Fruit fly (Drosophila melanogaster) whole organism, embryonic: ENCODE results near the gene hiro.
A peak's percentile ranks its signal among the peaks of the same experiment; 100 is the strongest.

Experiments used
- B-H2 ChIP-seq: fragments of 200-800 bp; sonication (Bioruptor generic); optimal IDR thresholded peaks from 2 replicates; lab custom pipeline; 2018; ENCODE audit warnings: missing biosample characterization, mild to moderate bottlenecking, missing genetic modification characterization
- CG10209 ChIP-seq: fragments of 200-800 bp; sonication (Bioruptor generic); optimal IDR thresholded peaks from 3 replicates; lab custom pipeline; 2017; ENCODE audit warnings: missing biosample characterization, mild to moderate bottlenecking, missing genetic modification characterization, missing genetic modification reagents
- CG10366 ChIP-seq: fragments of 200-800 bp; sonication (Bioruptor generic); IDR thresholded peaks from 2 replicates; pipeline ENCODE4 v1.3.6; 2022; ENCODE audit warnings: missing biosample characterization, missing genetic modification characterization
- CG10543 ChIP-seq: fragments of 200-800 bp; sonication (Bioruptor generic); optimal IDR thresholded peaks from 3 replicates; lab custom pipeline; 2017; ENCODE audit warnings: missing biosample characterization, mild to moderate bottlenecking, missing genetic modification characterization, moderate library complexity
- CG10959 ChIP-seq: fragments of 200-800 bp; sonication (Bioruptor generic); IDR thresholded peaks from 2 replicates; pipeline ENCODE4 v1.3.6; 2022; ENCODE audit warnings: missing biosample characterization, missing genetic modification characterization
- CG11696 ChIP-seq: fragments of 200-800 bp; sonication (Bioruptor generic); IDR thresholded peaks from 2 replicates; pipeline ENCODE4 v1.3.6; 2022; ENCODE audit warnings: missing biosample characterization, missing genetic modification characterization
- CG1233 ChIP-seq: fragments of 200-800 bp; sonication (Bioruptor generic); optimal IDR thresholded peaks from 4 replicates; lab custom pipeline; 2018; ENCODE audit warnings: missing biosample characterization, mild to moderate bottlenecking, missing genetic modification characterization
- CG13296 ChIP-seq: fragments of 200-800 bp; sonication (Bioruptor generic); optimal IDR thresholded peaks from 3 replicates; lab custom pipeline; 2018; ENCODE audit warnings: missing biosample characterization, mild to moderate bottlenecking, missing genetic modification characterization
- CG15269 ChIP-seq: fragments of 200-800 bp; sonication (Bioruptor generic); optimal IDR thresholded peaks from 2 replicates; lab custom pipeline; 2018; ENCODE audit warnings: missing biosample characterization, mild to moderate bottlenecking, missing genetic modification characterization, moderate library complexity
- CG1603 ChIP-seq: fragments of 200-800 bp; sonication (Bioruptor generic); optimal IDR thresholded peaks from 2 replicates; lab custom pipeline; 2019; ENCODE audit warnings: missing biosample characterization, mild to moderate bottlenecking, missing genetic modification characterization, moderate library complexity
- CG17568 ChIP-seq: fragments of 200-800 bp; sonication (Bioruptor generic); optimal IDR thresholded peaks from 2 replicates; lab custom pipeline; 2018; ENCODE audit warnings: missing biosample characterization, mild to moderate bottlenecking, missing genetic modification characterization, moderate library complexity
- CG18476 ChIP-seq: fragments of 200-800 bp; sonication (Bioruptor generic); optimal IDR thresholded peaks from 2 replicates; lab custom pipeline; 2016; ENCODE audit warnings: missing biosample characterization, mild to moderate bottlenecking, missing genetic modification characterization
- CG2120 ChIP-seq: fragments of 200-800 bp; sonication (Bioruptor generic); optimal IDR thresholded peaks from 3 replicates; lab custom pipeline; 2016; ENCODE audit warnings: missing biosample characterization, missing genetic modification characterization
- CG32767 ChIP-seq: fragments of 200-800 bp; sonication (Bioruptor generic); IDR thresholded peaks from 2 replicates; pipeline ENCODE4 v1.3.6; 2022; ENCODE audit warnings: missing biosample characterization, missing genetic modification characterization
- CG3407 ChIP-seq: fragments of 200-800 bp; sonication (Bioruptor generic); optimal IDR thresholded peaks from 2 replicates; lab custom pipeline; 2018; ENCODE audit warnings: missing biosample characterization, mild to moderate bottlenecking, missing genetic modification characterization
- CG34376 ChIP-seq: fragments of 200-800 bp; sonication (Bioruptor generic); optimal IDR thresholded peaks from 2 replicates; lab custom pipeline; 2018; ENCODE audit warnings: missing biosample characterization, mild to moderate bottlenecking, missing genetic modification characterization
- CG3838 ChIP-seq: fragments of 200-800 bp; sonication (Bioruptor generic); optimal IDR thresholded peaks from 3 replicates; lab custom pipeline; 2016; ENCODE audit warnings: missing biosample characterization, missing genetic modification characterization
- CG3847 ChIP-seq: fragments of 200-800 bp; sonication (Bioruptor generic); IDR thresholded peaks from 2 replicates; pipeline ENCODE4 v1.3.6; 2022; ENCODE audit warnings: missing biosample characterization, missing genetic modification characterization
- CG6272 ChIP-seq: fragments of 200-800 bp; sonication (Bioruptor generic); IDR thresholded peaks from 2 replicates; pipeline ENCODE4 v1.3.6; 2022; ENCODE audit warnings: missing biosample characterization, missing genetic modification characterization
- CG7745 ChIP-seq: fragments of 200-800 bp; sonication (Bioruptor generic); optimal IDR thresholded peaks from 2 replicates; lab custom pipeline; 2018; ENCODE audit warnings: missing biosample characterization, mild to moderate bottlenecking, missing genetic modification characterization, moderate library complexity
- Dad ChIP-seq: fragments of 200-800 bp; sonication (Bioruptor generic); optimal IDR thresholded peaks from 3 replicates; lab custom pipeline; 2016; ENCODE audit warnings: missing biosample characterization, missing genetic modification characterization
- Dip2 ChIP-seq: fragments of 200-800 bp; sonication (Bioruptor generic); IDR thresholded peaks from 2 replicates; pipeline ENCODE4 v1.3.6; 2022; ENCODE audit warnings: missing biosample characterization, missing genetic modification characterization
- Elba2 ChIP-seq: fragments of 200-800 bp; sonication (Bioruptor generic); optimal IDR thresholded peaks from 3 replicates; lab custom pipeline; 2016; ENCODE audit warnings: missing biosample characterization, missing genetic modification characterization
- GATAe ChIP-seq: fragments of 200-800 bp; sonication (Bioruptor generic); conservative IDR thresholded peaks from 2 replicates; pipeline ENCODE4 v1.3.6; 2022; ENCODE audit warnings: missing biosample characterization, missing genetic modification characterization
- HLH54F ChIP-seq: fragments of 200-800 bp; sonication (Bioruptor generic); optimal IDR thresholded peaks from 3 replicates; lab custom pipeline; 2016; ENCODE audit warnings: missing biosample characterization, missing genetic modification characterization
- Hr51 ChIP-seq, 2 experiments: fragments of 200-800 bp; sonication (Bioruptor generic); optimal IDR thresholded peaks; 2 replicates in 1 of 2; 3 replicates in 1 of 2; lab custom pipeline; 2016 to 2018; ENCODE audit warnings: missing biosample characterization in 2 of 2, missing genetic modification characterization in 2 of 2, mild to moderate bottlenecking in 1 of 2, moderate library complexity in 1 of 2
- Lim3 ChIP-seq: fragments of 200-800 bp; sonication (Bioruptor generic); IDR thresholded peaks from 2 replicates; pipeline ENCODE4 v1.3.6; 2022; ENCODE audit warnings: missing biosample characterization, missing genetic modification characterization
- Max ChIP-seq: fragments of 200-800 bp; sonication (Bioruptor generic); optimal IDR thresholded peaks from 2 replicates; lab custom pipeline; 2016; ENCODE audit warnings: missing biosample characterization, mild to moderate bottlenecking, missing genetic modification characterization
- Meics ChIP-seq: fragments of 200-800 bp; sonication (Bioruptor generic); optimal IDR thresholded peaks from 2 replicates; lab custom pipeline; 2017; ENCODE audit warnings: missing biosample characterization, mild to moderate bottlenecking, missing genetic modification characterization
- Oaz ChIP-seq: fragments of 200-800 bp; sonication (Bioruptor generic); IDR thresholded peaks from 2 replicates; pipeline ENCODE4 v1.3.6; 2022; ENCODE audit warnings: missing biosample characterization, missing genetic modification characterization
- Side ChIP-seq: fragments of 200-800 bp; sonication (Bioruptor generic); optimal IDR thresholded peaks from 2 replicates; lab custom pipeline; 2016; ENCODE audit warnings: missing biosample characterization, missing genetic modification characterization
- Sox100B ChIP-seq: fragments of 200-800 bp; sonication (Bioruptor generic); optimal IDR thresholded peaks from 3 replicates; lab custom pipeline; 2018; ENCODE audit warnings: missing biosample characterization, mild to moderate bottlenecking, missing genetic modification characterization
- Taf1 ChIP-seq: fragments of 200-800 bp; sonication (Bioruptor generic); IDR thresholded peaks from 2 replicates; pipeline ENCODE4 v1.3.6; 2022; ENCODE audit warnings: missing biosample characterization, missing genetic modification characterization
- chinmo ChIP-seq: fragments of 200-800 bp; sonication (Bioruptor generic); IDR thresholded peaks from 4 replicates; pipeline ENCODE4 v1.3.6; 2022; ENCODE audit warnings: missing biosample characterization, missing genetic modification characterization; ENCODE audit not compliant: partially characterized antibody
- ci ChIP-seq: fragments of 200-800 bp; sonication (Bioruptor generic); IDR thresholded peaks from 3 replicates; pipeline ENCODE4 v1.3.6; 2022; ENCODE audit warnings: missing biosample characterization, missing genetic modification characterization
- da ChIP-seq: fragments of 200-800 bp; sonication (Bioruptor generic); optimal IDR thresholded peaks from 2 replicates; lab custom pipeline; 2016; ENCODE audit warnings: missing biosample characterization, missing genetic modification characterization
- dysf ChIP-seq: fragments of 200-800 bp; sonication (Bioruptor generic); IDR thresholded peaks from 3 replicates; pipeline ENCODE4 v1.3.6; 2022; ENCODE audit warnings: missing biosample characterization, missing genetic modification characterization
- fd3F ChIP-seq: fragments of 200-800 bp; sonication (Bioruptor generic); optimal IDR thresholded peaks from 2 replicates; lab custom pipeline; 2018; ENCODE audit warnings: missing biosample characterization, mild to moderate bottlenecking, missing genetic modification characterization, moderate library complexity
- fru ChIP-seq: fragments of >200 bp; optimal IDR thresholded peaks from 2 replicates; lab custom pipeline; 2017
- gro ChIP-seq: fragments of 200-800 bp; sonication (Bioruptor generic); optimal IDR thresholded peaks from 2 replicates; lab custom pipeline; 2016; ENCODE audit warnings: missing biosample characterization, missing genetic modification characterization
- lmd ChIP-seq: fragments of 200-800 bp; sonication (Bioruptor generic); IDR thresholded peaks from 2 replicates; pipeline ENCODE4 v1.3.6; 2022; ENCODE audit warnings: missing biosample characterization, missing genetic modification characterization
- maf-S ChIP-seq: fragments of 200-800 bp; sonication (Bioruptor generic); optimal IDR thresholded peaks from 2 replicates; lab custom pipeline; 2016; ENCODE audit warnings: missing biosample characterization, missing genetic modification characterization
- mam ChIP-seq: fragments of 200-800 bp; sonication (Bioruptor generic); optimal IDR thresholded peaks from 3 replicates; lab custom pipeline; 2016; ENCODE audit warnings: missing biosample characterization, missing genetic modification characterization
- mirr ChIP-seq: fragments of 200-800 bp; sonication (Bioruptor generic); optimal IDR thresholded peaks from 3 replicates; lab custom pipeline; 2018; ENCODE audit warnings: missing biosample characterization, mild to moderate bottlenecking, missing genetic modification characterization
- nmo ChIP-seq: fragments of 200-800 bp; sonication (Bioruptor generic); optimal IDR thresholded peaks from 2 replicates; lab custom pipeline; 2018; ENCODE audit warnings: missing biosample characterization, mild to moderate bottlenecking, missing genetic modification characterization, moderate library complexity
- schlank ChIP-seq: fragments of 200-800 bp; sonication (Bioruptor generic); optimal IDR thresholded peaks from 2 replicates; lab custom pipeline; 2018; ENCODE audit warnings: missing biosample characterization, mild to moderate bottlenecking, missing genetic modification characterization
- stc ChIP-seq: fragments of 200-800 bp; sonication (Bioruptor generic); IDR thresholded peaks from 2 replicates; pipeline ENCODE4 v1.3.6; 2022; ENCODE audit warnings: missing biosample characterization, missing genetic modification characterization
- trem ChIP-seq: fragments of 200-800 bp; optimal IDR thresholded peaks from 3 replicates; lab custom pipeline; 2019; ENCODE audit warnings: missing biosample characterization, mild to moderate bottlenecking, missing genetic modification characterization, moderate library complexity
- twi ChIP-seq: fragments of 200-800 bp; optimal IDR thresholded peaks from 2 replicates; lab custom pipeline; 2019; ENCODE audit warnings: missing biosample characterization, mild to moderate bottlenecking, missing genetic modification characterization, moderate library complexity
- vvl ChIP-seq: fragments of 200-800 bp; sonication (Bioruptor generic); IDR thresholded peaks from 2 replicates; pipeline ENCODE4 v1.3.6; 2022; ENCODE audit warnings: missing biosample characterization, missing genetic modification characterization
- wek ChIP-seq: fragments of 200-800 bp; sonication (Bioruptor generic); optimal IDR thresholded peaks from 3 replicates; lab custom pipeline; 2018; ENCODE audit warnings: missing biosample characterization, mild to moderate bottlenecking, missing genetic modification characterization, moderate library complexity
- yki ChIP-seq: fragments of >200 bp; optimal IDR thresholded peaks from 3 replicates; lab custom pipeline; 2018

Gene hiro

DNA sequence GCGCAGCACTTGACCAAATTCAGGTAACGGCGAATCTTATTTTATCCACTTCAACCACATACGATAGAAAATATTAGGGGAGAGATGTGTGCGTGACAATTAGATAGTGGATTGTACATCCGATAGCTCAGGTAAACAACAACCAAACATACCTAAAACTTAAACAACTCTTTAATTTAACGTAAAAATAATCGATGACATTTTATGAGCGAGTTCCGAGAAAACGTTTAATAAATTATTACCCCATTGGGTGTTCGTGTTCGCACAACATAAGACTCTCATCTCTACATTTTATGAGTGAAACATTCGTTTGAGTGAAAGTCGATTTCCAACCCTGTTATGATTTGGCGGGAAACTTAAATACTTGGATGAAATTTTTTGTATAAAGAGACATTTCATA is 7.5 kb downstream of the hiro start, which contains the start of gene CG17129 (continued):
- TF ChIP-seq Taf1 = peak; percentile 57; the same call in 1 of the 2 replicates
- TF ChIP-seq Dad = peak; percentile 83
- peak; percentile 68 for TF ChIP-seq CG17568 (GFP tag; lab: Kevin White, UChicago)
- TF ChIP-seq CG10543 (GFP tag; lab: Kevin White, UChicago) = peak; percentile 35
- TF ChIP-seq Lim3 (GFP tag; lab: Robert Waterston, UW) = no peak
- TF ChIP-seq wek = peak; percentile 26
- peak; percentile 85 for TF ChIP-seq CG2120
- TF ChIP-seq CG15269 (tag; lab: Kevin White, UChicago) = peak; percentile 62
- TF ChIP-seq gro (GFP tag; lab: Kevin White, UChicago) = peak; percentile 91
- TF ChIP-seq Dip2 (GFP tag; lab: Robert Waterston, UW) = no peak
- TF ChIP-seq CG3847 = peak; percentile 78
- TF ChIP-seq Elba2 (GFP tag; lab: Kevin White, UChicago) = peak; percentile 48
- peak; percentile 87 for TF ChIP-seq ci
- TF ChIP-seq da (GFP tag; lab: Kevin White, UChicago) = peak; percentile 58
- peak; percentile 61 for TF ChIP-seq Meics
- peak; percentile 65 for TF ChIP-seq CG13296
- peak; percentile 67 for TF ChIP-seq CG10366 (GFP tag; lab: Robert Waterston, UW)
- TF ChIP-seq vvl (GFP tag; lab: Robert Waterston, UW) = peak; percentile 87
- TF ChIP-seq mam (GFP tag; lab: Kevin White, UChicago) = peak; percentile 92
- 0 out of 2 replicates have a peak, but pooled peaks have one; percentile 24 for TF ChIP-seq GATAe (GFP tag; lab: Robert Waterston, UW)
- no peak for TF ChIP-seq Oaz (GFP tag; lab: Robert Waterston, UW)
- peak; percentile 37 for TF ChIP-seq Max (GFP tag; lab: Kevin White, UChicago)
- peak; percentile 50 to 61 for TF ChIP-seq Hr51 (GFP tag; optimal IDR thresholded peaks at IDR 0.05; lab: Kevin White, UChicago)
- TF ChIP-seq fru = no peak
- TF ChIP-seq CG3838 (GFP tag; lab: Kevin White, UChicago) = peak; percentile 54
- peak; percentile 43 for TF ChIP-seq CG34376 (GFP tag; lab: Kevin White, UChicago)
- TF ChIP-seq CG32767 = 0 out of 2 replicates have a peak, but pooled peaks have one; percentile 41
- peak; percentile 55 for TF ChIP-seq twi
- peak; percentile 67 for TF ChIP-seq maf-S (GFP tag; lab: Kevin White, UChicago)
- TF ChIP-seq Sox100B (GFP tag; lab: Kevin White, UChicago) = peak; percentile 61
- peak; percentile 37 for TF ChIP-seq CG3407 (GFP tag; lab: Kevin White, UChicago)
- TF ChIP-seq yki (lab: Kevin White, UChicago) = no peak
- peak; percentile 86 for TF ChIP-seq Side (GFP tag; lab: Kevin White, UChicago)
- no peak for TF ChIP-seq CG7745
- peak; percentile 84 for TF ChIP-seq stc (GFP tag; lab: Robert Waterston, UW)
- TF ChIP-seq chinmo = 0 out of 4 replicates have a peak, but pooled peaks have one; percentile 75
- peak; percentile 27 for TF ChIP-seq B-H2 (GFP tag; lab: Kevin White, UChicago)
- TF ChIP-seq schlank = peak; percentile 39
- peak; percentile 76 for TF ChIP-seq HLH54F (GFP tag; lab: Kevin White, UChicago)
- TF ChIP-seq dysf = peak; percentile 72
- TF ChIP-seq nmo = peak; percentile 77
- TF ChIP-seq trem (tag; lab: Kevin White, UChicago) = peak; percentile 76
- peak; percentile 43 for TF ChIP-seq CG18476 (GFP tag; lab: Kevin White, UChicago)
- TF ChIP-seq CG1233 (GFP tag; lab: Kevin White, UChicago) = peak; percentile 65
- peak; percentile 56 for TF ChIP-seq CG10209 (GFP tag; lab: Kevin White, UChicago)
- TF ChIP-seq CG1603 (tag; lab: Kevin White, UChicago) = peak; percentile 87
- TF ChIP-seq fd3F (GFP tag; lab: Kevin White, UChicago) = peak; percentile 62
- TF ChIP-seq CG11696 = peak; percentile 33; the same call in 1 of the 2 replicates
- peak; percentile 72 for TF ChIP-seq CG10959 (GFP tag; lab: Robert Waterston, UW)
- peak; percentile 89 for TF ChIP-seq CG6272 (GFP tag; lab: Robert Waterston, UW)
- TF ChIP-seq lmd = peak; percentile 73
- no peak for TF ChIP-seq mirr (GFP tag; lab: Kevin White, UChicago)
